Fruit fly (Drosophila melanogaster): Measurements from ENCODE around the gene CG2794.

- TF ChIP-seq insv (optimal IDR thresholded peaks at IDR 0.05) (no peak), ttk (optimal IDR thresholded peaks at IDR 0.05) (no peak), h (optimal IDR thresholded peaks at IDR 0.05) (no peak)
These were observed 40.1 kb downstream of the CG2794 start for dm6 chr2L:604060-604459.

Measured in Kc167 (cell line).